Fruit fly (Drosophila melanogaster) whole organism, embryonic: ENCODE measurements around the gene Dyrk2.

Source experiments
- ATbp ChIP-seq: fragments of 200-800 bp; sonication (Bioruptor generic); optimal IDR thresholded peaks from 2 replicates; lab custom pipeline; 2017; ENCODE audit warnings: missing biosample characterization, mild to moderate bottlenecking, missing genetic modification characterization, missing genetic modification reagents
- Abd-B ChIP-seq: fragments of 200-800 bp; sonication (Bioruptor generic); optimal IDR thresholded peaks from 2 replicates; lab custom pipeline; 2018; ENCODE audit warnings: missing biosample characterization, mild to moderate bottlenecking, missing genetic modification characterization, moderate library complexity
- Atf3 ChIP-seq: fragments of 200-800 bp; sonication (Bioruptor generic); optimal IDR thresholded peaks from 3 replicates; lab custom pipeline; 2016; ENCODE audit warnings: missing biosample characterization, missing genetic modification characterization
- CG10979 ChIP-seq: fragments of 200-800 bp; sonication (Bioruptor generic); optimal IDR thresholded peaks from 2 replicates; lab custom pipeline; 2018; ENCODE audit warnings: missing biosample characterization, mild to moderate bottlenecking, missing genetic modification characterization, moderate library complexity
- CG14667 ChIP-seq: fragments of 200-800 bp; sonication (Bioruptor generic); IDR thresholded peaks from 2 replicates; pipeline ENCODE4 v1.3.6; 2022; ENCODE audit warnings: missing biosample characterization, missing genetic modification characterization
- CG14710 ChIP-seq: fragments of 200-800 bp; sonication (Bioruptor generic); optimal IDR thresholded peaks from 3 replicates; lab custom pipeline; 2019; ENCODE audit warnings: missing biosample characterization, mild to moderate bottlenecking, missing genetic modification characterization, moderate library complexity
- CG15073 ChIP-seq: fragments of 200-800 bp; sonication (Bioruptor generic); optimal IDR thresholded peaks from 2 replicates; lab custom pipeline; 2016; ENCODE audit warnings: missing biosample characterization, missing genetic modification characterization
- CG1602 ChIP-seq: fragments of 200-800 bp; sonication (Bioruptor generic); optimal IDR thresholded peaks from 3 replicates; lab custom pipeline; 2016; ENCODE audit warnings: missing biosample characterization, missing genetic modification characterization
- CG1603 ChIP-seq: fragments of 200-800 bp; sonication (Bioruptor generic); optimal IDR thresholded peaks from 2 replicates; lab custom pipeline; 2019; ENCODE audit warnings: missing biosample characterization, mild to moderate bottlenecking, missing genetic modification characterization, moderate library complexity
- CG17385 ChIP-seq: fragments of 200-800 bp; sonication (Bioruptor generic); optimal IDR thresholded peaks from 3 replicates; lab custom pipeline; 2018; ENCODE audit warnings: missing biosample characterization, mild to moderate bottlenecking, missing genetic modification characterization
- CG17912 ChIP-seq: fragments of 200-800 bp; sonication (Bioruptor generic); optimal IDR thresholded peaks from 2 replicates; lab custom pipeline; 2018; ENCODE audit warnings: missing biosample characterization, mild to moderate bottlenecking, missing genetic modification characterization
- CG2202 ChIP-seq: fragments of 200-800 bp; sonication (Bioruptor generic); optimal IDR thresholded peaks from 2 replicates; lab custom pipeline; 2018; ENCODE audit warnings: missing biosample characterization, mild to moderate bottlenecking, missing genetic modification characterization
- CG2875 ChIP-seq: fragments of 200-800 bp; sonication (Bioruptor generic); optimal IDR thresholded peaks from 2 replicates; lab custom pipeline; 2017; ENCODE audit warnings: missing biosample characterization, mild to moderate bottlenecking, missing genetic modification characterization, missing genetic modification reagents
- CG3407 ChIP-seq: fragments of 200-800 bp; sonication (Bioruptor generic); optimal IDR thresholded peaks from 2 replicates; lab custom pipeline; 2018; ENCODE audit warnings: missing biosample characterization, mild to moderate bottlenecking, missing genetic modification characterization
- CG4282 ChIP-seq: fragments of 200-800 bp; sonication (Bioruptor generic); optimal IDR thresholded peaks from 2 replicates; lab custom pipeline; 2016; ENCODE audit warnings: missing biosample characterization, missing genetic modification characterization
- CG6765 ChIP-seq: fragments of 200-800 bp; sonication (Bioruptor generic); optimal IDR thresholded peaks from 3 replicates; lab custom pipeline; 2017; ENCODE audit warnings: missing biosample characterization, mild to moderate bottlenecking, missing genetic modification characterization
- CG7786 ChIP-seq: fragments of 200-800 bp; sonication (Bioruptor generic); optimal IDR thresholded peaks from 2 replicates; lab custom pipeline; 2016; ENCODE audit warnings: missing biosample characterization, missing genetic modification characterization
- CoRest ChIP-seq: fragments of 200-800 bp; sonication (Bioruptor generic); optimal IDR thresholded peaks from 3 replicates; lab custom pipeline; 2018; ENCODE audit warnings: missing biosample characterization, mild to moderate bottlenecking, missing genetic modification characterization, moderate library complexity
- Dip3 ChIP-seq: fragments of 200-800 bp; sonication (Bioruptor generic); optimal IDR thresholded peaks from 3 replicates; lab custom pipeline; 2016; ENCODE audit warnings: missing biosample characterization, missing genetic modification characterization
- ERR ChIP-seq: fragments of 200-800 bp; sonication (Bioruptor generic); optimal IDR thresholded peaks from 2 replicates; lab custom pipeline; 2016; ENCODE audit warnings: missing biosample characterization, missing genetic modification characterization
- Ets65A ChIP-seq: fragments of 200-800 bp; sonication (Bioruptor generic); peaks from one replicate; lab custom pipeline; 2016; ENCODE audit warnings: missing biosample characterization, missing genetic modification characterization
- Hr51 ChIP-seq, 2 experiments: fragments of 200-800 bp; sonication (Bioruptor generic); optimal IDR thresholded peaks; 2 replicates in 1 of 2; 3 replicates in 1 of 2; lab custom pipeline; 2016 to 2018; ENCODE audit warnings: missing biosample characterization in 2 of 2, missing genetic modification characterization in 2 of 2, mild to moderate bottlenecking in 1 of 2, moderate library complexity in 1 of 2
- Hr78 ChIP-seq, 2 experiments: fragments of 200-800 bp in 1 of 2; fragments of >200 bp in 1 of 2; sonication (Bioruptor generic) in 1 of 2; optimal IDR thresholded peaks; 2 replicates each; lab custom pipeline; 2017 to 2019; ENCODE audit warnings: missing biosample characterization in 2 of 2, missing genetic modification characterization in 2 of 2, mild to moderate bottlenecking in 1 of 2, moderate library complexity in 1 of 2
- Nf-YC ChIP-seq: fragments of 200-800 bp; optimal IDR thresholded peaks from 3 replicates; lab custom pipeline; 2019; ENCODE audit warnings: missing biosample characterization, mild to moderate bottlenecking, missing genetic modification characterization, moderate library complexity
- Poxn ChIP-seq: fragments of 200-800 bp; sonication (Bioruptor generic); IDR thresholded peaks from 2 replicates; pipeline ENCODE4 v1.3.6; 2022; ENCODE audit warnings: missing biosample characterization, missing genetic modification characterization
- Sry-β ChIP-seq: fragments of 200-800 bp; sonication (Bioruptor generic); optimal IDR thresholded peaks from 2 replicates; lab custom pipeline; 2018; ENCODE audit warnings: missing biosample characterization, mild to moderate bottlenecking, missing genetic modification characterization, moderate library complexity
- Tbp ChIP-seq: fragments of >200 bp; optimal IDR thresholded peaks from 2 replicates; lab custom pipeline; 2018; ENCODE audit warnings: missing biosample characterization, missing genetic modification characterization
- Xbp1 ChIP-seq: fragments of 200-800 bp; sonication (Bioruptor generic); optimal IDR thresholded peaks from 3 replicates; lab custom pipeline; 2016; ENCODE audit warnings: missing biosample characterization, mild to moderate bottlenecking, missing genetic modification characterization
- ab ChIP-seq: fragments of 200-800 bp; sonication (Bioruptor generic); optimal IDR thresholded peaks from 2 replicates; lab custom pipeline; 2016; ENCODE audit warnings: missing biosample characterization, missing genetic modification characterization
- ash1 ChIP-seq: fragments of 200-800 bp; sonication (Bioruptor generic); optimal IDR thresholded peaks from 2 replicates; lab custom pipeline; 2018; ENCODE audit warnings: missing biosample characterization, mild to moderate bottlenecking, missing genetic modification characterization
- bcd ChIP-seq: fragments of 200-800 bp; sonication (Bioruptor generic); optimal IDR thresholded peaks from 2 replicates; lab custom pipeline; 2017; ENCODE audit warnings: missing biosample characterization, mild to moderate bottlenecking, missing genetic modification characterization
- bsh ChIP-seq, 2 experiments: fragments of 200-800 bp; sonication (Bioruptor generic); optimal IDR thresholded peaks; 2 replicates each; lab custom pipeline; 2017 to 2018; ENCODE audit warnings: mild to moderate bottlenecking in 2 of 2, missing biosample characterization in 2 of 2, missing genetic modification characterization in 2 of 2, moderate library complexity in 1 of 2
- dan ChIP-seq: fragments of 200-800 bp; sonication (Bioruptor generic); IDR thresholded peaks from 2 replicates; pipeline ENCODE4 v1.3.6; 2022; ENCODE audit warnings: missing biosample characterization, missing genetic modification characterization
- dmrt11E ChIP-seq: fragments of 200-800 bp; sonication (Bioruptor generic); optimal IDR thresholded peaks from 3 replicates; lab custom pipeline; 2018; ENCODE audit warnings: missing biosample characterization, mild to moderate bottlenecking, missing genetic modification characterization, moderate library complexity
- gce ChIP-seq: fragments of 200-800 bp; sonication (Bioruptor generic); IDR thresholded peaks from 3 replicates; pipeline ENCODE4 v1.3.6; 2022; ENCODE audit warnings: missing biosample characterization, missing genetic modification characterization
- gem ChIP-seq: fragments of 200-800 bp; sonication (Bioruptor generic); optimal IDR thresholded peaks from 2 replicates; lab custom pipeline; 2019; ENCODE audit warnings: missing biosample characterization, mild to moderate bottlenecking, missing genetic modification characterization, moderate library complexity
- grau ChIP-seq: fragments of 200-800 bp; optimal IDR thresholded peaks from 3 replicates; lab custom pipeline; 2019; ENCODE audit warnings: missing biosample characterization, mild to moderate bottlenecking, missing genetic modification characterization, moderate library complexity
- kay ChIP-seq: fragments of 200-800 bp; sonication (Bioruptor generic); optimal IDR thresholded peaks from 2 replicates; lab custom pipeline; 2016; ENCODE audit warnings: missing biosample characterization, missing genetic modification characterization
- kni ChIP-seq: fragments of 200-800 bp; sonication (Bioruptor generic); optimal IDR thresholded peaks from 3 replicates; lab custom pipeline; 2017; ENCODE audit warnings: mild to moderate bottlenecking, missing biosample characterization, missing genetic modification reagents, missing genetic modification characterization
- knrl ChIP-seq: fragments of 200-800 bp; sonication (Bioruptor generic); IDR thresholded peaks from 3 replicates; pipeline ENCODE4 v1.3.6; 2022; ENCODE audit warnings: missing biosample characterization, missing genetic modification characterization; ENCODE audit not compliant: partially characterized antibody
- nom ChIP-seq: fragments of 200-800 bp; sonication (Bioruptor generic); optimal IDR thresholded peaks from 2 replicates; lab custom pipeline; 2017; ENCODE audit warnings: missing biosample characterization, missing genetic modification characterization, mild to moderate bottlenecking, moderate library complexity, missing genetic modification reagents
- phol ChIP-seq: fragments of 200-800 bp; sonication (Bioruptor generic); optimal IDR thresholded peaks from 3 replicates; lab custom pipeline; 2018; ENCODE audit warnings: missing biosample characterization, mild to moderate bottlenecking, missing genetic modification characterization, moderate library complexity
- ranshi ChIP-seq: fragments of 200-800 bp; sonication (Bioruptor generic); IDR thresholded peaks from 2 replicates; pipeline ENCODE4 v1.3.6; 2022; ENCODE audit warnings: missing biosample characterization, missing genetic modification characterization
- sna ChIP-seq: fragments of 200-800 bp; sonication (Bioruptor generic); IDR thresholded peaks from 2 replicates; pipeline ENCODE4 v1.3.6; 2022; ENCODE audit warnings: missing biosample characterization, missing genetic modification characterization; ENCODE audit not compliant: partially characterized antibody
- tll ChIP-seq, 2 experiments: fragments of 200-800 bp in 1 of 2; fragments of >200 bp in 1 of 2; sonication (Bioruptor generic) in 1 of 2; optimal IDR thresholded peaks; 2 replicates each; lab custom pipeline; 2017 to 2019; ENCODE audit warnings: missing biosample characterization in 2 of 2, missing genetic modification characterization in 2 of 2, mild to moderate bottlenecking in 1 of 2, moderate library complexity in 1 of 2
- vvl ChIP-seq: fragments of 200-800 bp; sonication (Bioruptor generic); IDR thresholded peaks from 2 replicates; pipeline ENCODE4 v1.3.6; 2022; ENCODE audit warnings: missing biosample characterization, missing genetic modification characterization
- wek ChIP-seq: fragments of 200-800 bp; sonication (Bioruptor generic); optimal IDR thresholded peaks from 3 replicates; lab custom pipeline; 2018; ENCODE audit warnings: missing biosample characterization, mild to moderate bottlenecking, missing genetic modification characterization, moderate library complexity
- zen ChIP-seq: fragments of 200-800 bp; sonication (Bioruptor generic); optimal IDR thresholded peaks from 3 replicates; lab custom pipeline; 2018; ENCODE audit warnings: missing biosample characterization, mild to moderate bottlenecking, missing genetic modification characterization, moderate library complexity
- zen2 ChIP-seq: fragments of 200-800 bp; sonication (Bioruptor generic); IDR thresholded peaks from 3 replicates; pipeline ENCODE4 v1.3.6; 2022; ENCODE audit warnings: missing biosample characterization, missing genetic modification characterization; ENCODE audit not compliant: partially characterized antibody
- zf30C ChIP-seq: fragments of 200-800 bp; sonication (Bioruptor generic); optimal IDR thresholded peaks from 3 replicates; lab custom pipeline; 2018; ENCODE audit warnings: missing biosample characterization, mild to moderate bottlenecking, missing genetic modification characterization

The Dyrk2 gene

DNA sequence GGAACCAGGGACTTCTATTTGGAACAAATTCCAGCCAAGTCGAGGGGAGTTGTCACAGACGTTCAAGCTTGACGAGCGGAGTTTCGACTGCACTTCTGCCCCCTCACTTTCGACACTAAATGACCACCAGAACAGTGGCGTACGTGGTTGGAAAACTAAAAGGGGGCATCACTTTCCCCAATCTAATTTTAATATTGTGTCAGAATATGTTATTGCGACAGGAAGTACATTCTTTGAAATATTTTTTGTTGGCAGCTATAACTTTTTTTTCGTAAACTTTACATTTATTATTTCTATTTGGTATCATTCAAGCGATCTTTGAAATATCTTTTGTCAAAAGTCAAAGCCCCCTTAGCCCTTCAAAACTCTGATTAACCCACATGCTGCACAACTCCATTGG, 21.2 kb downstream of the Dyrk2 start (continued):
- TF ChIP-seq Ets65A (GFP tag; lab: Kevin White, UChicago), result peak; percentile 4
- no peak for TF ChIP-seq bcd (GFP tag; lab: Kevin White, UChicago)
- no peak for TF ChIP-seq tll (GFP tag; optimal IDR thresholded peaks at IDR 0.05; lab: Kevin White, UChicago)
- peak; percentile 65 for TF ChIP-seq gem (tag; lab: Kevin White, UChicago)
- TF ChIP-seq Nf-YC (tag; lab: Kevin White, UChicago), result no peak
- peak; percentile 14 for TF ChIP-seq CG2202
- TF ChIP-seq CG1602, result no peak
- TF ChIP-seq dan (GFP tag; lab: Robert Waterston, UW), result no peak
- peak; percentile 56 for TF ChIP-seq phol (tag; lab: Kevin White, UChicago)
- TF ChIP-seq wek (GFP tag; lab: Kevin White, UChicago), result no peak
- no peak for TF ChIP-seq ash1 (GFP tag; lab: Kevin White, UChicago)
- no peak for TF ChIP-seq Poxn (GFP tag; lab: Robert Waterston, UW)
- TF ChIP-seq CG14710 (tag; lab: Kevin White, UChicago), result peak; percentile 50
- no peak for TF ChIP-seq CG4282 (GFP tag; lab: Kevin White, UChicago)
- peak; percentile 33 for TF ChIP-seq grau (tag; lab: Kevin White, UChicago)
- no peak for TF ChIP-seq CG15073 (GFP tag; lab: Kevin White, UChicago)
- TF ChIP-seq bsh (GFP tag; optimal IDR thresholded peaks at IDR 0.05; lab: Kevin White, UChicago), result peak in 1 of 2 experiments; percentile 76
- peak in 1 of 2 experiments; percentile 6 for TF ChIP-seq Hr78 (GFP tag; optimal IDR thresholded peaks at IDR 0.05; lab: Kevin White, UChicago)
- TF ChIP-seq zen (tag; lab: Kevin White, UChicago), result no peak
- TF ChIP-seq nom, result no peak
- no peak for TF ChIP-seq Tbp (GFP tag; lab: Kevin White, UChicago)
- no peak for TF ChIP-seq ERR
- TF ChIP-seq CG3407, result no peak
- TF ChIP-seq sna (GFP tag; lab: Robert Waterston, UW), result no peak
- no peak for TF ChIP-seq CG6765 (GFP tag; lab: Kevin White, UChicago)
- TF ChIP-seq Dip3 (GFP tag; lab: Kevin White, UChicago), result no peak
- TF ChIP-seq CG17912 (GFP tag; lab: Kevin White, UChicago), result no peak
- TF ChIP-seq dmrt11E (tag; lab: Kevin White, UChicago), result peak; percentile 45
- no peak for TF ChIP-seq Atf3 (GFP tag; lab: Kevin White, UChicago)
- peak; percentile 34 for TF ChIP-seq Xbp1 (GFP tag; lab: Kevin White, UChicago)
- TF ChIP-seq ab, result no peak
- TF ChIP-seq CG1603 (tag; lab: Kevin White, UChicago), result no peak
- TF ChIP-seq CG10979 (tag; lab: Kevin White, UChicago), result peak; percentile 64
- no peak for TF ChIP-seq CG7786
- TF ChIP-seq vvl (GFP tag; lab: Robert Waterston, UW), result peak; percentile 46; the same call in 1 of the 2 replicates
- TF ChIP-seq kay (GFP tag; lab: Kevin White, UChicago), result no peak
- TF ChIP-seq CG17385 (GFP tag; lab: Kevin White, UChicago), result no peak
- peak in 1 of 2 experiments; percentile 7 for TF ChIP-seq Hr51 (GFP tag; optimal IDR thresholded peaks at IDR 0.05; lab: Kevin White, UChicago)
- TF ChIP-seq gce (GFP tag; lab: Robert Waterston, UW), result no peak
- peak; percentile 1 for TF ChIP-seq CG2875 (GFP tag; lab: Kevin White, UChicago)
- no peak for TF ChIP-seq zf30C (GFP tag; lab: Kevin White, UChicago)
- no peak for TF ChIP-seq CG14667 (GFP tag; lab: Robert Waterston, UW)
- TF ChIP-seq knrl (GFP tag; lab: Robert Waterston, UW), result no peak
- TF ChIP-seq ranshi (GFP tag; lab: Robert Waterston, UW), result no peak
- TF ChIP-seq Abd-B (GFP tag; lab: Kevin White, UChicago), result peak; percentile 21
- peak; percentile 44 for TF ChIP-seq kni (GFP tag; lab: Kevin White, UChicago)
- no peak for TF ChIP-seq Sry-β (GFP tag; lab: Kevin White, UChicago)
- peak; percentile 43 for TF ChIP-seq ATbp (GFP tag; lab: Kevin White, UChicago)
- peak; percentile 40 for TF ChIP-seq CoRest (tag; lab: Kevin White, UChicago)
- no peak for TF ChIP-seq zen2 (GFP tag; lab: Robert Waterston, UW)
